4 worm cellular contexts compared by ENCODE assay signal in the genomic region with DNA sequence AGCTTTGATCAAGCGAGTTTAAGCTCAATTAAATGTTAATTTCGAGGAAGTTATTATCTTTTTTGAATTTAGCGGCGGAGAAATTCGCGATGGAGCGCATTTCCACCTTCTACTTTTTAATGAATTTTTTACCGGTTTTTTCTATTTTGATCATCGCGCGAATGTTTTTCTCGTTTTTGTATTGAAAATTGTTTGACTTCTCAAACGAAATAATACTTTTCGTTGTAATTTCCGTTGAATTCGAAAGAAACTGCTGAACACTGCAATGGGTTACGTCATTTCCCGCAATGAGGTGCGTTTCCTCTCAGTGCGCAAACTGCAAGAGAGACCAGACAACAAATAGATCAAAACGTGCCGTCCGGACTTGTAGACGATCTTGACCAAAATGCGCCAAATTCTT.
TF ChIP-seq lines count a peak whose summit lies in the region.

No protein-coding gene starts in this region.

TF ChIP-seq in whole organism, L2 larva, 48 proteins besides CTCF, POLR2A, EP300 and RAD21:
- TF ChIP-seq sma-9 (GFP tag; optimal IDR thresholded peaks at IDR 0.05; lab: Kevin White, UChicago) (no peak), sma-9 (tag; optimal IDR thresholded peaks at IDR 0.05; lab: Kevin White, UChicago) (no peak), fos-1 (tag; optimal IDR thresholded peaks at IDR 0.05; lab: Kevin White, UChicago) (peak; percentile 22), blmp-1 (tag; optimal IDR thresholded peaks at IDR 0.05; lab: Kevin White, UChicago; ENCODE audit: insufficient read depth) (no peak), nhr-129 (tag; optimal IDR thresholded peaks at IDR 0.05; lab: Kevin White, UChicago) (peak; percentile 42)

TF ChIP-seq in whole organism, L4 larva, 104 proteins besides CTCF, POLR2A, EP300 and RAD21 (continues in another document):
- TF ChIP-seq madf-9 (GFP tag; conservative IDR thresholded peaks at IDR 0.05; lab: Robert Waterston, UW) (no peak), zip-11 (GFP tag; IDR thresholded peaks at IDR 0.05; lab: Robert Waterston, UW) (no peak), hif-1 (tag; optimal IDR thresholded peaks at IDR 0.05; lab: Kevin White, UChicago) (no peak), Y105C5A.15 (GFP tag; IDR thresholded peaks at IDR 0.05; lab: Robert Waterston, UW) (no peak), zfp-2 (tag; optimal IDR thresholded peaks at IDR 0.05; lab: Kevin White, UChicago) (no peak), nhr-111 (GFP tag; optimal IDR thresholded peaks at IDR 0.05; lab: Kevin White, UChicago) (no peak), lin-38 (GFP tag; IDR thresholded peaks at IDR 0.05; lab: Robert Waterston, UW) (peak; percentile 72), vab-7 (GFP tag; IDR thresholded peaks at IDR 0.05; lab: Robert Waterston, UW) (no peak), nhr-48 (tag; optimal IDR thresholded peaks at IDR 0.05; lab: Kevin White, UChicago) (no peak), lin-15B (tag; optimal IDR thresholded peaks at IDR 0.05; lab: Kevin White, UChicago) (no peak), lir-3 (tag; optimal IDR thresholded peaks at IDR 0.05; lab: Kevin White, UChicago) (no peak), dmd-8 (GFP tag; IDR thresholded peaks at IDR 0.05; lab: Robert Waterston, UW) (no peak), zag-1 (tag; optimal IDR thresholded peaks at IDR 0.05; lab: Kevin White, UChicago) (no peak), unc-39 (tag; optimal IDR thresholded peaks at IDR 0.05; lab: Kevin White, UChicago) (no peak), mes-2 (tag; optimal IDR thresholded peaks at IDR 0.05; lab: Kevin White, UChicago; ENCODE audit: poor library complexity, severe bottlenecking) (no peak), hlh-30 (tag; optimal IDR thresholded peaks at IDR 0.05; lab: Kevin White, UChicago; ENCODE audit: insufficient read depth) (peak; percentile 10), arid-1 (GFP tag; conservative IDR thresholded peaks at IDR 0.05; lab: Robert Waterston, UW) (no peak), lin-39 (tag; optimal IDR thresholded peaks at IDR 0.05; lab: Kevin White, UChicago) (no peak), nhr-25 (tag; optimal IDR thresholded peaks at IDR 0.05; lab: Kevin White, UChicago; ENCODE audit: borderline replicate concordance, insufficient read depth) (no peak), pqm-1 (tag; optimal IDR thresholded peaks at IDR 0.05; lab: Kevin White, UChicago) (no peak), aha-1 (tag; lab: Kevin White, UChicago) (no peak), ceh-28 (tag; optimal IDR thresholded peaks at IDR 0.05; lab: Kevin White, UChicago) (no peak), mxl-3 (GFP tag; optimal IDR thresholded peaks at IDR 0.05; lab: Kevin White, UChicago) (peak; percentile 18), hmg-1.1 (GFP tag; IDR thresholded peaks at IDR 0.05; lab: Robert Waterston, UW) (no peak), nhr-28 (tag; optimal IDR thresholded peaks at IDR 0.05; lab: Kevin White, UChicago) (no peak), aly-2 (tag; optimal IDR thresholded peaks at IDR 0.05; lab: Kevin White, UChicago) (no peak), Y75B8A.6 (GFP tag; IDR thresholded peaks at IDR 0.05; lab: Robert Waterston, UW) (no peak), ceh-44 (GFP tag; IDR thresholded peaks at IDR 0.05; lab: Robert Waterston, UW) (no peak), nhr-11 (tag; optimal IDR thresholded peaks at IDR 0.05; lab: Kevin White, UChicago) (no peak)

TF ChIP-seq in whole organism, mixed stage, embryonic, 35 proteins besides CTCF, POLR2A, EP300 and RAD21:
- peak; percentile 42 for TF ChIP-seq zip-8 (tag; optimal IDR thresholded peaks at IDR 0.05; lab: Kevin White, UChicago)
- TF ChIP-seq drap-1 (GFP tag; optimal IDR thresholded peaks at IDR 0.05; lab: Kevin White, UChicago), result no peak
- no peak for TF ChIP-seq tbx-8 (GFP tag; optimal IDR thresholded peaks at IDR 0.05; lab: Kevin White, UChicago)
- TF ChIP-seq nhr-28 (tag; optimal IDR thresholded peaks at IDR 0.05; lab: Kevin White, UChicago), result no peak
TF ChIP-seq in whole organism, mixed stage, embryonic: peak in this region for 1.

TF ChIP-seq in whole organism, young adult, 124 proteins besides CTCF, POLR2A, EP300 and RAD21:
- no peak for TF ChIP-seq snpc-3.4 (tag; optimal IDR thresholded peaks at IDR 0.05; lab: Kevin White, UChicago)
- TF ChIP-seq lin-26 (GFP tag; IDR thresholded peaks at IDR 0.05; lab: Robert Waterston, UW), result 0 out of 2 replicates have a peak, but pooled peaks have one; percentile 47
- TF ChIP-seq sea-2 (GFP tag; IDR thresholded peaks at IDR 0.05; lab: Robert Waterston, UW), result no peak
- TF ChIP-seq mcd-1 (GFP tag; IDR thresholded peaks at IDR 0.05; lab: Robert Waterston, UW), result peak; percentile 47; the same call in 1 of the 2 replicates
- TF ChIP-seq madf-8 (GFP tag; conservative IDR thresholded peaks at IDR 0.05; lab: Robert Waterston, UW), result peak; percentile 68
- TF ChIP-seq lag-1 (GFP tag; IDR thresholded peaks at IDR 0.05; lab: Robert Waterston, UW), result no peak
- TF ChIP-seq dox-1 (GFP tag; IDR thresholded peaks at IDR 0.05; lab: Robert Waterston, UW), result peak; percentile 66
- no peak for TF ChIP-seq C06A6.2 (GFP tag; conservative IDR thresholded peaks at IDR 0.05; lab: Robert Waterston, UW)
- TF ChIP-seq lsl-1 (GFP tag; optimal IDR thresholded peaks at IDR 0.05; lab: Kevin White, UChicago), result peak; percentile 67
- TF ChIP-seq D2030.7 (GFP tag; IDR thresholded peaks at IDR 0.05; lab: Robert Waterston, UW), result peak; percentile 67
- TF ChIP-seq lin-54 (GFP tag; optimal IDR thresholded peaks at IDR 0.05; lab: Kevin White, UChicago), result peak; percentile 45
- TF ChIP-seq him-1 (tag; optimal IDR thresholded peaks at IDR 0.05; lab: Kevin White, UChicago), result peak; percentile 17
- TF ChIP-seq ztf-6 (GFP tag; IDR thresholded peaks at IDR 0.05; lab: Robert Waterston, UW), result no peak
- peak; percentile 52 for TF ChIP-seq tlf-1 (GFP tag; optimal IDR thresholded peaks at IDR 0.05; lab: Kevin White, UChicago)
- TF ChIP-seq madf-6 (GFP tag; IDR thresholded peaks at IDR 0.05; lab: Robert Waterston, UW), result peak; percentile 86
- TF ChIP-seq F33H1.4 (GFP tag; IDR thresholded peaks at IDR 0.05; lab: Robert Waterston, UW), result peak; percentile 26; the same call in 1 of the 2 replicates
- TF ChIP-seq ekl-4 (GFP tag; IDR thresholded peaks at IDR 0.05; lab: Robert Waterston, UW), result peak; percentile 54; the same call in 1 of the 2 replicates
- TF ChIP-seq xnd-1 (tag; optimal IDR thresholded peaks at IDR 0.05; lab: Kevin White, UChicago), result peak; percentile 64
- 0 out of 2 replicates have a peak, but pooled peaks have one; percentile 45 for TF ChIP-seq aptf-2 (GFP tag; conservative IDR thresholded peaks at IDR 0.05; lab: Robert Waterston, UW)
- peak; percentile 86 for TF ChIP-seq efl-1 (GFP tag; optimal IDR thresholded peaks at IDR 0.05; lab: Kevin White, UChicago)
- peak; percentile 67 for TF ChIP-seq ceh-91 (GFP tag; IDR thresholded peaks at IDR 0.05; lab: Robert Waterston, UW)
- TF ChIP-seq dpl-1 (GFP tag; optimal IDR thresholded peaks at IDR 0.05; lab: Kevin White, UChicago), result peak; percentile 12
TF ChIP-seq in whole organism, young adult: peak in this region for 17.
